Worm (Caenorhabditis elegans): ENCODE data around the gene fbxa-81.

DNA sequence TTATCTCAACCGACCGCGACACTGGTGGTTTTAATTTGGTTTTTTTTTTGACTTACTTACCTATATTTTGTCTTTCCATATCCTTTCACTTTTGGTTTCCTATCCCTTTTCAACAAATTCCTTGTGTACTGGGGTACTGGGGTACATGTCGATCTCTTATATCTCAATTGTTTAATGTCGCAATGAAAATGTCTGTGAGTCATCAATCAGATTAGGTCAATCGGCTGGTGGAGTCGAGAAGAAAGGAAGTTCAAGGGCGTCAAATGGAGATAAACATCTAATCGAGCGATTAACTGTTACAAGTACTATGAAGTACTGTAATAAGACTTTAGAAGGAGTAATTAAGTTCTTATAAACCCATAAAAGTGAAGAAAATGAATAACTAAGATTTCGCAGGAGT lies 34.0 kb upstream of the fbxa-81 start:
- TF ChIP-seq sptf-1 (tag; optimal IDR thresholded peaks at IDR 0.05), result no peak
- no peak for TF ChIP-seq snpc-4 (tag; optimal IDR thresholded peaks at IDR 0.05)
- no peak for TF ChIP-seq ces-1 (GFP tag; optimal IDR thresholded peaks at IDR 0.05)
- no peak for TF ChIP-seq unc-39 (tag; optimal IDR thresholded peaks at IDR 0.05)
- no peak for TF ChIP-seq mep-1 (tag; optimal IDR thresholded peaks at IDR 0.05)
